Worm (Caenorhabditis elegans) whole organism, late embryonic: ENCODE results near the gene Y45F10D.16.

Source experiments
- C08G9.2 ChIP-seq: sonication (generic microtip); optimal IDR thresholded peaks from 2 replicates; lab custom pipeline; 2016; ENCODE audit warnings: mild to moderate bottlenecking, missing genetic modification characterization, moderate library complexity, missing compliant biosample characterization
- C38D4.7 ChIP-seq: fragments of 200-800 bp; sonication (Bioruptor generic); optimal IDR thresholded peaks from 2 replicates; lab custom pipeline; 2018; ENCODE audit warnings: mild to moderate bottlenecking, missing genetic modification characterization, moderate library complexity, missing compliant biosample characterization
- T23F11.4 ChIP-seq: fragments of 200-800 bp; sonication (Bioruptor generic); optimal IDR thresholded peaks from 2 replicates; lab custom pipeline; 2018; ENCODE audit warnings: mild to moderate bottlenecking, missing genetic modification characterization, missing compliant biosample characterization
- ahr-1 ChIP-seq: sonication (generic microtip); optimal IDR thresholded peaks from 2 replicates; lab custom pipeline; 2016; ENCODE audit warnings: missing genetic modification characterization, missing compliant biosample characterization
- ama-1 ChIP-seq: fragments of 150-350 bp; optimal IDR thresholded peaks from 2 replicates; lab custom pipeline; 2014
- ceh-24 ChIP-seq: sonication (generic microtip); optimal IDR thresholded peaks from 2 replicates; lab custom pipeline; 2016; ENCODE audit warnings: mild to moderate bottlenecking, missing genetic modification characterization, missing compliant biosample characterization
- ceh-30 ChIP-seq: fragments of 150-350 bp; optimal IDR thresholded peaks from 2 replicates; lab custom pipeline; 2014; ENCODE audit warnings: missing biosample characterization, missing genetic modification characterization
- dve-1 ChIP-seq: sonication (generic microtip); optimal IDR thresholded peaks from 2 replicates; lab custom pipeline; 2017; ENCODE audit warnings: antibody characterized with exemption, mild to moderate bottlenecking, missing genetic modification characterization, missing compliant biosample characterization
- elt-2 ChIP-seq: sonication (generic microtip); optimal IDR thresholded peaks from 2 replicates; lab custom pipeline; 2016; ENCODE audit warnings: missing genetic modification reagents, missing genetic modification characterization, missing compliant biosample characterization
- fax-1 ChIP-seq: sonication (generic microtip); optimal IDR thresholded peaks from 2 replicates; lab custom pipeline; 2016; ENCODE audit warnings: missing genotype, missing genetic modification characterization, missing compliant biosample characterization
- fkh-6 ChIP-seq: sonication (generic microtip); optimal IDR thresholded peaks from 2 replicates; lab custom pipeline; 2016; ENCODE audit warnings: missing genetic modification characterization, missing compliant biosample characterization
- gmeb-2 ChIP-seq: sonication (generic microtip); optimal IDR thresholded peaks from 2 replicates; lab custom pipeline; 2016; ENCODE audit warnings: missing genetic modification characterization, inconsistent platforms, missing compliant biosample characterization
- hlh-13 ChIP-seq: fragments of 200-800 bp; sonication (Bioruptor generic); optimal IDR thresholded peaks from 2 replicates; lab custom pipeline; 2018; ENCODE audit warnings: mild to moderate bottlenecking, missing genetic modification characterization, missing compliant biosample characterization
- hlh-15 ChIP-seq: sonication (generic microtip); optimal IDR thresholded peaks from 2 replicates; lab custom pipeline; 2016; ENCODE audit warnings: missing genetic modification characterization, missing compliant biosample characterization
- hlh-30 ChIP-seq: sonication (generic microtip); optimal IDR thresholded peaks from 2 replicates; lab custom pipeline; 2017; ENCODE audit warnings: antibody characterized with exemption, missing genetic modification characterization, missing compliant biosample characterization; ENCODE audit not compliant: insufficient read depth
- lin-11 ChIP-seq: fragments of 200-800 bp; sonication (Bioruptor generic); optimal IDR thresholded peaks from 2 replicates; lab custom pipeline; 2018; ENCODE audit warnings: mild to moderate bottlenecking, missing genetic modification characterization, missing compliant biosample characterization
- madf-2 ChIP-seq: sonication (generic microtip); optimal IDR thresholded peaks from 2 replicates; lab custom pipeline; 2017; ENCODE audit warnings: missing genetic modification characterization, missing compliant biosample characterization
- mec-3 ChIP-seq: sonication (generic microtip); optimal IDR thresholded peaks from 2 replicates; lab custom pipeline; 2016; ENCODE audit warnings: borderline replicate concordance, missing genetic modification characterization, missing compliant biosample characterization
- nfya-1 ChIP-seq: sonication (generic microtip); optimal IDR thresholded peaks from 2 replicates; lab custom pipeline; 2017; ENCODE audit warnings: missing genetic modification characterization, mild to moderate bottlenecking, missing compliant biosample characterization, antibody characterized with exemption, moderate library complexity
- nhr-11 ChIP-seq: fragments of 150-350 bp; optimal IDR thresholded peaks from 2 replicates; lab custom pipeline; 2014; ENCODE audit warnings: missing biosample characterization, missing genetic modification characterization
- nhr-232 ChIP-seq: sonication (generic microtip); optimal IDR thresholded peaks from 2 replicates; lab custom pipeline; 2016; ENCODE audit warnings: missing genetic modification characterization, missing compliant biosample characterization
- pag-3 ChIP-seq: sonication (generic microtip); optimal IDR thresholded peaks from 2 replicates; lab custom pipeline; 2016; ENCODE audit warnings: missing compliant biosample characterization, missing genetic modification characterization, borderline replicate concordance
- pha-2 ChIP-seq: sonication (generic microtip); optimal IDR thresholded peaks from 2 replicates; lab custom pipeline; 2017; ENCODE audit warnings: mild to moderate bottlenecking, missing genetic modification characterization, missing compliant biosample characterization
- pha-4 ChIP-seq: fragments of 150-350 bp; optimal IDR thresholded peaks from 2 replicates; lab custom pipeline; 2018; ENCODE audit warnings: missing biosample characterization, missing genetic modification reagents, missing genetic modification characterization
- pqm-1 ChIP-seq: sonication (generic microtip); optimal IDR thresholded peaks from 2 replicates; lab custom pipeline; 2016; ENCODE audit warnings: missing genetic modification characterization, missing compliant biosample characterization
- ref-2 ChIP-seq: sonication (generic microtip); optimal IDR thresholded peaks from 2 replicates; lab custom pipeline; 2016; ENCODE audit warnings: missing genetic modification characterization, missing compliant biosample characterization
- rnt-1 ChIP-seq: sonication (generic microtip); optimal IDR thresholded peaks from 2 replicates; lab custom pipeline; 2016; ENCODE audit warnings: missing genetic modification characterization, missing compliant biosample characterization
- sox-2 ChIP-seq: fragments of 200-800 bp; sonication (Bioruptor generic); IDR thresholded peaks from 2 replicates; pipeline ENCODE4 v1.3.6; 2022; ENCODE audit warnings: missing genetic modification reagents, missing genetic modification characterization, missing compliant biosample characterization
- ttx-3 ChIP-seq: sonication (generic microtip); optimal IDR thresholded peaks from 2 replicates; lab custom pipeline; 2016; ENCODE audit warnings: missing genetic modification reagents, missing genetic modification characterization, missing compliant biosample characterization
- unc-42 ChIP-seq: sonication (generic microtip); optimal IDR thresholded peaks from 2 replicates; lab custom pipeline; 2016; ENCODE audit warnings: missing genotype, missing genetic modification characterization, missing compliant biosample characterization
- unc-55 ChIP-seq: sonication (generic microtip); optimal IDR thresholded peaks from 2 replicates; lab custom pipeline; 2017; ENCODE audit warnings: missing biosample characterization, missing genetic modification reagents, missing genetic modification characterization
- zip-5 ChIP-seq: sonication (generic microtip); optimal IDR thresholded peaks from 2 replicates; lab custom pipeline; 2016; ENCODE audit warnings: missing genetic modification characterization, missing compliant biosample characterization

The Y45F10D.16 gene

ce11 chrIV:13776115-13776514 lies at the start of gene Y45F10D.16:
Gene Y45F10D.16, plus strand, starts transcription at chrIV:13776415.
- TF ChIP-seq hlh-13 (GFP tag; lab: Kevin White, UChicago) (no peak), ahr-1 (tag; lab: Kevin White, UChicago) (no peak), pha-4 (tag; lab: Kevin White, UChicago) (no peak), gmeb-2 (tag; lab: Kevin White, UChicago) (no peak), sox-2 (GFP tag; lab: Robert Waterston, UW) (no peak), ttx-3 (no peak), dve-1 (no peak), rnt-1 (no peak), ceh-24 (tag; lab: Kevin White, UChicago) (no peak), mec-3 (tag; lab: Kevin White, UChicago) (no peak), pqm-1 (no peak), hlh-15 (tag; lab: Kevin White, UChicago) (no peak)

- no peak for TF ChIP-seq lin-11 (tag; lab: Kevin White, UChicago)
- no peak for TF ChIP-seq C08G9.2 (tag; lab: Kevin White, UChicago)
- no peak for TF ChIP-seq rnt-1
- TF ChIP-seq, all 69 proteins: peak for 0
Measured at ce11 chrIV:13726630-13727029, 49.6 kb upstream of the Y45F10D.16 start, which contains the start of gene ent-4. Gene ent-4, plus strand, starts transcription at chrIV:13726930.

ce11 chrIV:13727865-13728264 lies 48.4 kb upstream of the Y45F10D.16 start:
- TF ChIP-seq pha-2 (tag; lab: Kevin White, UChicago) (no peak), hlh-30 (tag; lab: Kevin White, UChicago) (no peak), elt-2 (tag; lab: Kevin White, UChicago) (peak; percentile 62), unc-55 (no peak), fkh-6 (no peak), T23F11.4 (GFP tag; lab: Kevin White, UChicago) (no peak)

ce11 chrIV:13742244-13742643 lies 34.0 kb upstream of the Y45F10D.16 start, which contains the start of gene C47A4.3:
Gene C47A4.3, minus strand, starts transcription at chrIV:13742344.
- TF ChIP-seq C38D4.7 (GFP tag; lab: Kevin White, UChicago) (no peak), ahr-1 (tag; lab: Kevin White, UChicago) (no peak)

- TF ChIP-seq fax-1 (tag; lab: Kevin White, UChicago) (no peak), pqm-1 (no peak), nhr-232 (tag; lab: Kevin White, UChicago) (no peak), ama-1 (lab: Kevin White, UChicago) (no peak), unc-42 (tag; lab: Kevin White, UChicago) (no peak), pha-4 (tag; lab: Kevin White, UChicago) (no peak), madf-2 (tag; lab: Kevin White, UChicago) (no peak), ceh-30 (tag; lab: Kevin White, UChicago) (no peak), sox-2 (GFP tag; lab: Robert Waterston, UW) (no peak), zip-5 (tag; lab: Kevin White, UChicago) (no peak), rnt-1 (no peak), nhr-11 (tag; lab: Kevin White, UChicago) (no peak), ref-2 (tag; lab: Kevin White, UChicago) (no peak), ttx-3 (no peak), hlh-30 (tag; lab: Kevin White, UChicago) (no peak), pha-2 (tag; lab: Kevin White, UChicago) (no peak), pag-3 (no peak)
Measured at ce11 chrIV:13745409-13745808, 30.8 kb upstream of the Y45F10D.16 start, which contains the start of gene C47A4.5. Gene C47A4.5, plus strand, starts transcription at chrIV:13745709.

ce11 chrIV:13748798-13749197 lies 27.4 kb upstream of the Y45F10D.16 start:
- TF ChIP-seq nfya-1 (tag; lab: Kevin White, UChicago) (peak; percentile 4), madf-2 (tag; lab: Kevin White, UChicago) (no peak), unc-55 (peak; percentile 34)
- TF ChIP-seq, all 69 proteins: peak for 2
